Fruit fly (Drosophila melanogaster) whole organism, pupa: ENCODE results near the gene CG13113.

Source experiments
- CG10348 ChIP-seq: fragments of 200-800 bp; sonication (Bioruptor generic); IDR thresholded peaks from 2 replicates; pipeline ENCODE4 v1.3.6; 2022; ENCODE audit warnings: missing biosample characterization, missing genetic modification characterization
- CG12605 ChIP-seq: fragments of 200-800 bp; sonication (Bioruptor generic); IDR thresholded peaks from 2 replicates; pipeline ENCODE4 v1.3.6; 2022; ENCODE audit warnings: missing biosample characterization, missing genetic modification characterization
- CG13204 ChIP-seq: fragments of 200-800 bp; sonication (Bioruptor generic); optimal IDR thresholded peaks from 2 replicates; lab custom pipeline; 2018; ENCODE audit warnings: missing biosample characterization, mild to moderate bottlenecking, missing genetic modification characterization, moderate library complexity
- CG14655 ChIP-seq: fragments of 200-800 bp; sonication (Bioruptor generic); optimal IDR thresholded peaks from 3 replicates; lab custom pipeline; 2017; ENCODE audit warnings: mild to moderate bottlenecking, missing biosample characterization, missing genetic modification reagents, missing genetic modification characterization
- CG15710 ChIP-seq: fragments of 200-800 bp; sonication (Bioruptor generic); optimal IDR thresholded peaks from 2 replicates; lab custom pipeline; 2018; ENCODE audit warnings: missing biosample characterization, mild to moderate bottlenecking, missing genetic modification characterization, moderate library complexity
- CG17806 ChIP-seq: fragments of 200-800 bp; sonication (Bioruptor generic); optimal IDR thresholded peaks from 2 replicates; lab custom pipeline; 2018; ENCODE audit warnings: missing biosample characterization, mild to moderate bottlenecking, missing genetic modification characterization, moderate library complexity
- CG32121 ChIP-seq: fragments of 200-800 bp; sonication (Bioruptor generic); IDR thresholded peaks from 2 replicates; pipeline ENCODE4 v1.3.6; 2022; ENCODE audit warnings: missing biosample characterization, missing genetic modification characterization
- CG34367 ChIP-seq: fragments of 200-800 bp; sonication (Bioruptor generic); optimal IDR thresholded peaks from 2 replicates; lab custom pipeline; 2018; ENCODE audit warnings: missing biosample characterization, mild to moderate bottlenecking, missing genetic modification characterization
- CG4496 ChIP-seq: fragments of 200-800 bp; sonication (Bioruptor generic); IDR thresholded peaks from 3 replicates; pipeline ENCODE4 v1.3.6; 2022; ENCODE audit warnings: missing biosample characterization, missing genetic modification characterization
- CG8159 ChIP-seq: fragments of 200-800 bp; sonication (Bioruptor generic); optimal IDR thresholded peaks from 3 replicates; lab custom pipeline; 2018; ENCODE audit warnings: missing biosample characterization, mild to moderate bottlenecking, missing genetic modification characterization, moderate library complexity
- CG8301 ChIP-seq: fragments of 200-800 bp; sonication (Bioruptor generic); optimal IDR thresholded peaks from 2 replicates; lab custom pipeline; 2018; ENCODE audit warnings: missing biosample characterization, mild to moderate bottlenecking, missing genetic modification characterization
- D1 ChIP-seq: fragments of 200-800 bp; sonication (Bioruptor generic); optimal IDR thresholded peaks from 2 replicates; lab custom pipeline; 2018; ENCODE audit warnings: missing biosample characterization, mild to moderate bottlenecking, missing genetic modification characterization, moderate library complexity
- EcR ChIP-seq: fragments of 200-800 bp; sonication (Bioruptor generic); optimal IDR thresholded peaks from 3 replicates; lab custom pipeline; 2019; ENCODE audit warnings: missing biosample characterization, missing genetic modification characterization, mild to moderate bottlenecking, moderate library complexity, missing genetic modification reagents
- Ets98B ChIP-seq: fragments of 200-800 bp; sonication (Bioruptor generic); IDR thresholded peaks from 2 replicates; pipeline ENCODE4 v1.3.6; 2022; ENCODE audit warnings: missing biosample characterization, missing genetic modification characterization
- Pif1A ChIP-seq: fragments of 200-800 bp; sonication (Bioruptor generic); optimal IDR thresholded peaks from 3 replicates; lab custom pipeline; 2016; ENCODE audit warnings: missing biosample characterization, missing genetic modification characterization
- Pif1B ChIP-seq: fragments of 200-800 bp; sonication (Bioruptor generic); optimal IDR thresholded peaks from 3 replicates; lab custom pipeline; 2016; ENCODE audit warnings: missing biosample characterization, missing genetic modification characterization
- Snoo ChIP-seq: fragments of 200-800 bp; sonication (Bioruptor generic); optimal IDR thresholded peaks from 3 replicates; lab custom pipeline; 2017; ENCODE audit warnings: missing biosample characterization, mild to moderate bottlenecking, missing genetic modification characterization, inconsistent platforms
- fd96Ca ChIP-seq: fragments of 200-800 bp; sonication (Bioruptor generic); IDR thresholded peaks from 3 replicates; pipeline ENCODE4 v1.3.6; 2022; ENCODE audit warnings: missing biosample characterization, missing genetic modification characterization
- gl ChIP-seq: fragments of 200-800 bp; sonication (Bioruptor generic); optimal IDR thresholded peaks from 2 replicates; lab custom pipeline; 2018; ENCODE audit warnings: missing biosample characterization, mild to moderate bottlenecking, missing genetic modification characterization
- rn ChIP-seq: fragments of 200-800 bp; sonication (Bioruptor generic); IDR thresholded peaks from 2 replicates; pipeline ENCODE4 v1.3.6; 2022; ENCODE audit warnings: missing biosample characterization, missing genetic modification characterization

Gene CG13113

DNA sequence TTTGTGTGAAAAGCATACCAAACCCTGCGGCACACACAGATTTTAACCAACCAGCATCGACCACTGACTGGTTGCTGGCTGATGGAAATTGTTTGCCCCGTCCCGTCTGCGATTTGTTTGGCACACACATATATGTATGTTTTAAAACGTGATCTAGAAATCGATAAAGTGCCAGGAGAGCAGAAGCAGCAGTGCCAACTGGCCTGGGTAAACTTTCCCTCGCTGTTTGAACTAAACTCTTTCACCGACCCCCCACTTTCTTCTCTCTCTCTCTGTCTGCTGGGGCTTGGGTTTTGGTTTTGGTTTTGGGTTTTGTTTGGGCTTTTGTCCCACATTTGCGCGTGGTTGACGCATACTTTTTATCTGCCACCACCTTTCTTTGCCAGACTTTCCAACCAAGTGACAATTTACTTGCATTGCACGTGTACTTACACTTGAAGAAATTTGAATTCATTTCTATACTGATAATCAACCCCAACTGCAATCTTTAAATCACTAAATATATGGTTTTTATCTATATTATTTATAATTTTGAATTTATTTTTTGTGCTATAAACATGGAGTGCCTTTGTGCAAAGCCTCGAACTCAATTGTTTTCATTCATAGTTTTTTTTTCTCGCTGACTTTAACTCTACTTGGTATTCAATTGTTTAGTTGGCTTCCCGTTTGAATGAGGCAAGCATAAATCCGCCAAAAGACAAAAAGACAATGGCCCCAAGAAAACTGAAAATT, 38.4 kb upstream of the CG13113 start:
- TF ChIP-seq CG34367 (tag; lab: Kevin White, UChicago) (no peak), CG12605 (GFP tag; lab: Robert Waterston, UW) (no peak), gl (no peak), CG8159 (tag; lab: Kevin White, UChicago) (peak; percentile 5), CG10348 (no peak), CG8301 (peak; percentile 12), rn (GFP tag; lab: Robert Waterston, UW) (no peak), Snoo (tag; lab: Kevin White, UChicago) (peak; percentile 18), CG14655 (peak; percentile 37), EcR (GFP tag; lab: Kevin White, UChicago) (no peak), Ets98B (0 out of 2 replicates have a peak, but pooled peaks have one; percentile 10), CG32121 (GFP tag; lab: Robert Waterston, UW) (peak; percentile 44; the same call in 1 of the 2 replicates), CG4496 (GFP tag; lab: Robert Waterston, UW) (peak; percentile 34; the same call in 1 of the 3 replicates), Pif1A (GFP tag; lab: Kevin White, UChicago) (peak; percentile 8)

- TF ChIP-seq EcR (GFP tag; lab: Kevin White, UChicago), result peak; percentile 93
- TF ChIP-seq CG32121 (GFP tag; lab: Robert Waterston, UW), result no peak
- TF ChIP-seq CG13204 (GFP tag; lab: Kevin White, UChicago), result peak; percentile 2
Measured at dm6 chr2L:9506535-9507036, 37.4 kb upstream of the CG13113 start.

DNA sequence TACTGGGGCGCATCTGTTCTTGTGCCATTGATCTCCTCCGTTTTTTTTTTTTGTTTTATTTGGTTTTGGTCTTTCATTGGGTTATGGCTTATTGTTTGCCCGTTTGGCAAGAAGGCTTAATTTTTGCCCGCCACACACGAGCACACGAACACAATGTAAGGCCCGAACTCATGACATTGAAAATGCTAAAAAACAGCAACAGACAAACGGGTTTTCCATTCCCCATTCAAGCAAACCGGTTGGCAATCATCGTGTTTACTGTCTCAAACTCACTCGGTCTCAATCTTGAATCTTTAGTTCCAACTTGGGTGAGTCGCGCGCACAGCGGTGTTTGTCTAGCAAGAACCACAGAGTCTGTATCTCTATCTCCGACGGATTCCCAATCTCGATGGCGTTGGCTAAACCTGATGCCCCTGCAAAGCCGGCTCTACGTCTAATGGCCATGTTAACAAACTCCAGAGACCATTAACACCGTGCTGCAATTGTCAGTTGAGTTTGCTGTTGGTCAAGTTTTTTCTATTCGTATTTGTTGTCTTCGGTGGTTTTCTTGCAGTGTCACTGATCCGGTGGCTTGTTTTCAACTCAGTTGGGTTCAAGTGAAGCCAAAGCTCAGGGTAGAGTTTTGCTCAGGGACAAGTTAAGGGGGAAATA, 35.3 kb upstream of the CG13113 start:
- no peak for TF ChIP-seq Pif1A (GFP tag; lab: Kevin White, UChicago)
- no peak for TF ChIP-seq gl
- TF ChIP-seq Snoo (tag; lab: Kevin White, UChicago), result no peak
- TF ChIP-seq CG32121 (GFP tag; lab: Robert Waterston, UW), result no peak
- TF ChIP-seq CG13204 (GFP tag; lab: Kevin White, UChicago), result no peak
- TF ChIP-seq EcR (GFP tag; lab: Kevin White, UChicago), result peak; percentile 81
- no peak for TF ChIP-seq Ets98B
- TF ChIP-seq fd96Ca, result peak; percentile 25; the same call in 1 of the 3 replicates
- TF ChIP-seq CG4496 (GFP tag; lab: Robert Waterston, UW), result peak; percentile 56; the same call in 1 of the 3 replicates

DNA sequence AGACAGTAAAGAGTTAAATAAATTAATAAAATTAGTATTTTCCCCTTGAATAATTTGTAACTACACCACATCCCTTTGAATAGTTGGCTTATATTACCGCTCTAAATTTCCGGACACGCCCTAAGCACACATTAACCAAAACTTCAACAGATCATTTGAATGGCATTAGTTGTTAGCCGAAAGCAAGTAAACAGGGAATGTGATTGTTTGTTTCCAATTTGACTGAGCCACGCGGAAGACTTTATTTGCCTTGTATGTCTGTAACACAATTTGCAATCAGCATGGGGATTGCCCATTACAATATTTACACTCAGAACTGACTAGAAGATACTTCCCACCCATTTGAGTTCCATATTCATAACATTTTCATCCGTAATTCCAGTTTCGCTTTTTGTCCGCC, 34.3 kb upstream of the CG13113 start:
- TF ChIP-seq CG34367 (tag; lab: Kevin White, UChicago), result no peak
- TF ChIP-seq CG8301, result no peak
- TF ChIP-seq D1 (tag; lab: Kevin White, UChicago), result no peak
- TF ChIP-seq Ets98B, result no peak
- TF ChIP-seq CG17806 (tag; lab: Kevin White, UChicago), result no peak
- TF ChIP-seq CG13204 (GFP tag; lab: Kevin White, UChicago), result no peak
- no peak for TF ChIP-seq fd96Ca
- no peak for TF ChIP-seq Pif1B
- TF ChIP-seq EcR (GFP tag; lab: Kevin White, UChicago), result no peak
- no peak for TF ChIP-seq CG10348
- TF ChIP-seq rn (GFP tag; lab: Robert Waterston, UW), result no peak
- TF ChIP-seq Snoo (tag; lab: Kevin White, UChicago), result no peak
- TF ChIP-seq CG8159 (tag; lab: Kevin White, UChicago), result no peak
- TF ChIP-seq gl, result no peak
- TF ChIP-seq Pif1A (GFP tag; lab: Kevin White, UChicago), result no peak
- TF ChIP-seq, all 21 proteins: peak for 0

DNA sequence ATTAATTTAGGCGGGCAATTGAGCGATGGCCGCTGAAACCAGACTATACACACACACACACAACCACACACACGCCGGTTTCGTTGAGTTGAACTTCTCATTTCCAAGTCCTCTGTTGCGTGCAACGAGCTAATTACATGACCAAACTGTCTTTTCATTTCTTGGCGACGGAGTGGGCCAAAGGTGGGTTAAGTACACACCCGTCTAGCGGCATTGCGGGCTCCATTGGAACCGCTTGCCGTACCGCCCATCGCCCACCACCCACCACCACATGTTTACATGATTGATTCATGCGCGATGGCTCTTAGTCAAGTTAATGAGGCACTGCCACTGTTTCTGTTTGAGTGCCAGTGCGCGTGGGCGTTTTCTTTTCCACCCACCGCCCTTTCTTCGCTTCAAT, 33.5 kb upstream of the CG13113 start:
- TF ChIP-seq D1 (tag; lab: Kevin White, UChicago) (no peak), Snoo (tag; lab: Kevin White, UChicago) (no peak), Ets98B (no peak), Pif1A (GFP tag; lab: Kevin White, UChicago) (no peak), CG8301 (no peak), CG17806 (tag; lab: Kevin White, UChicago) (no peak), CG12605 (GFP tag; lab: Robert Waterston, UW) (no peak)

DNA sequence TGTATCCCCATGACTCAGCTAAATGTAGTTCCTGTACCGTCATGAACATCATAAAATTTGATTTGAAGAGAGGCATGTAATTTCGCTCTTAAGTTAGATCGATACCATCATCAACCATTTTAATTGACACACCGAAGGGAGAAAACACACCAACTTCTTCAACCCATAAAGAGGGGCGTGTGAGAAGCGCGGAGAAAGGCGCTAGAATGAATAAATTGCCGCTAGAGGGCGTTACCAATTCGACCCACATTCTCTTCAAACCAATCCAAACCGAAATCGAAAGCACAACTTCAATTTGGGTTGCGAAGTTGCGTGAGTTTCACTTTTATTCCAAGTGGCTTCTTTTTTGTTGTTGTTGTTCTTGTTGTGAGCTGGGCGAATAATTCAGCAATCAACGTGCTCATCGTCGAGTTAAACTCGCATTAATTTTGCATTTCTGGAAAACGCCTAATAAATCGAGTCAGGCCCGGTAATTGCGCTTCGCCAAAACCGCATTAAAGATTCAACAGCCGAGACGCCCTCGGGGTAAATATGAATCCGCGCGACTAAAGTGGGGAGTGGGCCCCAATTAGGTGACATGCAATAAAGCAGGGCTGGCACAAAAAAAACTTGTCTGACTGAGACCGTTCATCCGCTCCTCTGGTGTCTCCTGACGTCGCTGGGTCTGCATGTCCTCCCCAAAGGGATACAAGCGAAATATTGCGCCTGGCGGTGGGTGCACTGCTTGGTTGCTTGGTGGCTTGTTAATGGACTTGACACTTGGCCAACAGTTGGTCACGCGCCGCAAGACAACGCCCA, 31.4 kb upstream of the CG13113 start:
- no peak; the same call in 2 of the 3 replicates for TF ChIP-seq CG4496 (GFP tag; lab: Robert Waterston, UW)
- TF ChIP-seq EcR (GFP tag; lab: Kevin White, UChicago), result peak; percentile 45
- TF ChIP-seq CG13204 (GFP tag; lab: Kevin White, UChicago), result peak; percentile 25
- no peak for TF ChIP-seq fd96Ca
- TF ChIP-seq CG15710 (tag; lab: Kevin White, UChicago), result no peak
- no peak for TF ChIP-seq CG12605 (GFP tag; lab: Robert Waterston, UW)
- TF ChIP-seq CG10348, result no peak
- no peak for TF ChIP-seq D1 (tag; lab: Kevin White, UChicago)
